Fruit fly (Drosophila melanogaster): ENCODE results near the gene CG14610.

The CG14610 gene

DNA sequence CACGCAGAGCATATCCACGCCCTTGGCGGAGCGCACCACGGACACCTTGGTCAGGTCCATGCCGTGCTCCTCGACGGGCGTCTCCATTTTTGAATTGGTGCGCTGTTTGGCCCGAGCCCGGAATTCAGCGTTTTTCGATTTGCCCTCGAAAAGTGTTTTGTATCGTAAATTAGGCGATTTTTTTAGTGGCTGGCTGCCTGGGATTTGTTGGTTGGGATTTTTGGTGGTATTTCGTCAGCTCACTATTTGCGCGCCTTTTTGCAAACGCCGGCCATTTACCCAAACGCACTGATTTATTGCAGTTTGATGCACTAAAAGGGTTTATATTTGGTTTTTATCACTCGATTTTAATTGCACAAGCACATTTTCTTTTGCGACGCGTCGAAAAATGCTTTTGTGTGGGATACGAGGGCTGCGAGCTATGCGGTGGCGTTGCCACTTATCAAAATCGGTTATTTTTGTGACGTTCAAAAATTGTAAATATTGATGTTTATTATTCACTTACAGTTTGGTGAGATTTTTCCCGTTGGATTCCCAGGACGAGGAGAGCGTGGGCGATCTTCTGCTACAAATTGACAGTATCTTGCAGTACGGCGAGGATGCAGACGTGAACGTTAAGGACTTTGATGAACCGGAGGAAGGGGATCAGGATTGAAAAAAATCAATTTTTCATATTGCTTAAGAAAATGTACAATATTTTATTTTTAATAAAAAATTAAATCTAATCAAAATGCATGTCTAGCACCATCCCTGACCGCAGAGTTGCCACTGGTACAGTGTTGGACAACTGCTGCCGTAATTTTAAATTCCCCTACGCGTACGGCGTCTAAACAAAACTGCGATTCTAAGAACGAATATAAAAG lies 6.7 kb upstream of the CG14610 start, which contains the start of the genes gfzf and Sas-4 (continued):
- TF ChIP-seq CG4617 (GFP tag; optimal IDR thresholded peaks at IDR 0.05; ENCODE audit: borderline replicate concordance) (peak; percentile 81), Dek (tag; optimal IDR thresholded peaks at IDR 0.05) (peak; percentile 61), GATAe (GFP tag; conservative IDR thresholded peaks at IDR 0.05) (peak; percentile 47; the same call in 1 of the 2 replicates), CG4730 (GFP tag; IDR thresholded peaks at IDR 0.05) (no peak), Doc3 (GFP tag; IDR thresholded peaks at IDR 0.05; ENCODE audit: partially characterized antibody) (no peak), NFAT (GFP tag; IDR thresholded peaks at IDR 0.05) (peak; percentile 54), Oli (tag; optimal IDR thresholded peaks at IDR 0.05) (peak; percentile 47), stwl (tag; optimal IDR thresholded peaks at IDR 0.05) (peak; percentile 39), CG6272 (GFP tag; IDR thresholded peaks at IDR 0.05) (peak; percentile 41), CG31388 (GFP tag; optimal IDR thresholded peaks at IDR 0.05) (peak; percentile 44), CG4424 (GFP tag; optimal IDR thresholded peaks at IDR 0.05) (peak; percentile 68), CG2129 (GFP tag; IDR thresholded peaks at IDR 0.05; ENCODE audit: partially characterized antibody) (no peak), Dll (GFP tag; IDR thresholded peaks at IDR 0.05; ENCODE audit: partially characterized antibody) (no peak), vfl (GFP tag; optimal IDR thresholded peaks at IDR 0.05) (peak; percentile 30), nom (GFP tag; optimal IDR thresholded peaks at IDR 0.05) (peak; percentile 7), Trl (optimal IDR thresholded peaks at IDR 0.05) (no peak), Trl (GFP tag; optimal IDR thresholded peaks at IDR 0.05) (peak; percentile 39), tna (GFP tag; IDR thresholded peaks at IDR 0.05; ENCODE audit: partially characterized antibody) (no peak), Fer3 (tag; optimal IDR thresholded peaks at IDR 0.05) (peak; percentile 28), ind (GFP tag; optimal IDR thresholded peaks at IDR 0.05) (peak; percentile 72), lola (GFP tag; optimal IDR thresholded peaks at IDR 0.05) (peak in 1 of 3 experiments; percentile 49), Side (GFP tag; optimal IDR thresholded peaks at IDR 0.05) (peak; percentile 39), pho (GFP tag; optimal IDR thresholded peaks at IDR 0.05) (peak; percentile 30), Tbp (GFP tag; optimal IDR thresholded peaks at IDR 0.05) (no peak), CG3847 (GFP tag; IDR thresholded peaks at IDR 0.05) (peak; percentile 80), CG5953 (GFP tag; IDR thresholded peaks at IDR 0.05) (0 out of 2 replicates have a peak, but pooled peaks have one; percentile 15), hbn (GFP tag; IDR thresholded peaks at IDR 0.05; ENCODE audit: partially characterized antibody) (no peak), CG10274 (GFP tag; optimal IDR thresholded peaks at IDR 0.05) (peak; percentile 37), gcm2 (GFP tag; optimal IDR thresholded peaks at IDR 0.05) (no peak), Awh (GFP tag; IDR thresholded peaks at IDR 0.05) (peak; percentile 13; the same call in 1 of the 2 replicates), CG3726 (GFP tag; IDR thresholded peaks at IDR 0.05) (peak; percentile 55; the same call in 2 of the 3 replicates), CG8089 (GFP tag; optimal IDR thresholded peaks at IDR 0.05) (peak; percentile 10), sima (GFP tag; optimal IDR thresholded peaks at IDR 0.05) (no peak), CG17359 (tag; optimal IDR thresholded peaks at IDR 0.05) (peak; percentile 48), ase (GFP tag; IDR thresholded peaks at IDR 0.05) (no peak), CG14710 (tag; optimal IDR thresholded peaks at IDR 0.05) (peak; percentile 78), CG30431 (GFP tag; optimal IDR thresholded peaks at IDR 0.05) (peak; percentile 56), Taf1 (GFP tag; IDR thresholded peaks at IDR 0.05) (peak; percentile 48), sob (GFP tag; IDR thresholded peaks at IDR 0.05) (peak; percentile 70; the same call in 1 of the 2 replicates), pan (optimal IDR thresholded peaks at IDR 0.05) (no peak), pan (GFP tag; optimal IDR thresholded peaks at IDR 0.05 in 1 of 2, IDR thresholded peaks at IDR 0.05 in 1 of 2) (peak in 1 of 2 experiments; percentile 64), HmgD (GFP tag; optimal IDR thresholded peaks at IDR 0.05) (no peak), CG34422 (GFP tag; IDR thresholded peaks at IDR 0.05) (peak; percentile 44), YL-1 (GFP tag; optimal IDR thresholded peaks at IDR 0.05) (peak; percentile 65), Meics (GFP tag; optimal IDR thresholded peaks at IDR 0.05) (peak; percentile 51), CG17361 (GFP tag; IDR thresholded peaks at IDR 0.05) (peak; percentile 82), CG9609 (GFP tag; optimal IDR thresholded peaks at IDR 0.05) (peak; percentile 23), NK7.1 (GFP tag; optimal IDR thresholded peaks at IDR 0.05) (no peak), CG4404 (GFP tag; IDR thresholded peaks at IDR 0.05) (peak; percentile 62; the same call in 1 of the 2 replicates)
